Fruit fly (Drosophila melanogaster) whole organism, embryonic: ENCODE results near the gene CG33172.

Source experiments
- Bdp1 ChIP-seq: fragments of 200-800 bp; sonication (Bioruptor generic); optimal IDR thresholded peaks from 3 replicates; lab custom pipeline; 2016; ENCODE audit warnings: missing biosample characterization, missing genetic modification characterization
- CG10147 ChIP-seq: fragments of 200-800 bp; sonication (Bioruptor generic); optimal IDR thresholded peaks from 2 replicates; lab custom pipeline; 2019; ENCODE audit warnings: missing biosample characterization, mild to moderate bottlenecking, missing genetic modification characterization, moderate library complexity
- CG10321 ChIP-seq: fragments of 200-800 bp; sonication (Bioruptor generic); IDR thresholded peaks from 2 replicates; pipeline ENCODE4 v1.3.6; 2022; ENCODE audit warnings: missing biosample characterization, missing genetic modification characterization
- CG10543 ChIP-seq: fragments of 200-800 bp; sonication (Bioruptor generic); optimal IDR thresholded peaks from 3 replicates; lab custom pipeline; 2017; ENCODE audit warnings: missing biosample characterization, mild to moderate bottlenecking, missing genetic modification characterization, moderate library complexity
- CG11085 ChIP-seq: fragments of 200-800 bp; sonication (Bioruptor generic); IDR thresholded peaks from 2 replicates; pipeline ENCODE4 v1.3.6; 2022; ENCODE audit warnings: missing biosample characterization, missing genetic modification characterization
- CG11456 ChIP-seq: fragments of 200-800 bp; sonication (Bioruptor generic); IDR thresholded peaks from 3 replicates; pipeline ENCODE4 v1.3.6; 2022; ENCODE audit warnings: missing biosample characterization, missing genetic modification characterization
- CG11695 ChIP-seq: fragments of 200-800 bp; sonication (Bioruptor generic); IDR thresholded peaks from 3 replicates; pipeline ENCODE4 v1.3.6; 2022; ENCODE audit warnings: missing biosample characterization, missing genetic modification characterization
- CG12659 ChIP-seq: fragments of 200-800 bp; sonication (Bioruptor generic); optimal IDR thresholded peaks from 3 replicates; lab custom pipeline; 2017; ENCODE audit warnings: mild to moderate bottlenecking, missing biosample characterization, missing genetic modification reagents, missing genetic modification characterization
- CG15514 ChIP-seq: fragments of 200-800 bp; sonication (Bioruptor generic); optimal IDR thresholded peaks from 3 replicates; lab custom pipeline; 2017; ENCODE audit warnings: missing biosample characterization, missing genetic modification characterization, mild to moderate bottlenecking, moderate library complexity, missing genetic modification reagents
- CG17568 ChIP-seq: fragments of 200-800 bp; sonication (Bioruptor generic); optimal IDR thresholded peaks from 2 replicates; lab custom pipeline; 2018; ENCODE audit warnings: missing biosample characterization, mild to moderate bottlenecking, missing genetic modification characterization, moderate library complexity
- CG3065 ChIP-seq: fragments of 200-800 bp; sonication (Bioruptor generic); optimal IDR thresholded peaks from 2 replicates; lab custom pipeline; 2016; ENCODE audit warnings: missing biosample characterization, missing genetic modification characterization
- CG32532 ChIP-seq: fragments of 200-800 bp; sonication (Bioruptor generic); IDR thresholded peaks from 2 replicates; pipeline ENCODE4 v1.3.6; 2022; ENCODE audit warnings: missing biosample characterization, missing genetic modification characterization
- CG3838 ChIP-seq: fragments of 200-800 bp; sonication (Bioruptor generic); optimal IDR thresholded peaks from 3 replicates; lab custom pipeline; 2016; ENCODE audit warnings: missing biosample characterization, missing genetic modification characterization
- CG43689 ChIP-seq: fragments of 200-800 bp; sonication (Bioruptor generic); IDR thresholded peaks from 2 replicates; pipeline ENCODE4 v1.3.6; 2022; ENCODE audit warnings: missing biosample characterization, missing genetic modification characterization
- CG7357 ChIP-seq: fragments of 200-800 bp; sonication (Bioruptor generic); IDR thresholded peaks from 3 replicates; pipeline ENCODE4 v1.3.6; 2022; ENCODE audit warnings: missing biosample characterization, missing genetic modification characterization
- Camta ChIP-seq: fragments of 200-800 bp; sonication (Bioruptor generic); optimal IDR thresholded peaks from 2 replicates; lab custom pipeline; 2016; ENCODE audit warnings: missing biosample characterization, missing genetic modification characterization
- Drgx ChIP-seq: fragments of 200-800 bp; sonication (Bioruptor generic); IDR thresholded peaks from 2 replicates; pipeline ENCODE4 v1.3.6; 2022; ENCODE audit warnings: missing biosample characterization, missing genetic modification characterization
- H2.0 ChIP-seq: fragments of 200-800 bp; sonication (Bioruptor generic); IDR thresholded peaks from 2 replicates; pipeline ENCODE4 v1.3.6; 2022; ENCODE audit warnings: missing biosample characterization, missing genetic modification characterization
- HLH4C ChIP-seq: fragments of 200-800 bp; sonication (Bioruptor generic); IDR thresholded peaks from 3 replicates; pipeline ENCODE4 v1.3.6; 2022; ENCODE audit warnings: missing biosample characterization, missing genetic modification characterization; ENCODE audit not compliant: partially characterized antibody
- Lhr ChIP-seq: fragments of 200-800 bp; sonication (Bioruptor generic); optimal IDR thresholded peaks from 3 replicates; lab custom pipeline; 2017; ENCODE audit warnings: mild to moderate bottlenecking, missing biosample characterization, missing genetic modification reagents, missing genetic modification characterization
- MBD-R2 ChIP-seq: fragments of 200-800 bp; sonication (Bioruptor generic); IDR thresholded peaks from 2 replicates; pipeline ENCODE4 v1.3.6; 2022; ENCODE audit warnings: missing biosample characterization, missing genetic modification characterization
- Oli ChIP-seq: fragments of 200-800 bp; sonication (Bioruptor generic); optimal IDR thresholded peaks from 2 replicates; lab custom pipeline; 2018; ENCODE audit warnings: missing biosample characterization, mild to moderate bottlenecking, missing genetic modification characterization, moderate library complexity
- PHDP ChIP-seq: fragments of 200-800 bp; sonication (Bioruptor generic); optimal IDR thresholded peaks from 3 replicates; lab custom pipeline; 2018; ENCODE audit warnings: missing biosample characterization, mild to moderate bottlenecking, missing genetic modification characterization, moderate library complexity
- Xrp1 ChIP-seq: fragments of 200-800 bp; sonication (Bioruptor generic); IDR thresholded peaks from 2 replicates; pipeline ENCODE4 v1.3.6; 2022; ENCODE audit warnings: missing biosample characterization, missing genetic modification characterization
- amos ChIP-seq: fragments of 200-800 bp; sonication (Bioruptor generic); IDR thresholded peaks from 2 replicates; pipeline ENCODE4 v1.3.6; 2022; ENCODE audit warnings: missing biosample characterization, missing genetic modification characterization; ENCODE audit not compliant: partially characterized antibody
- cg ChIP-seq: fragments of 200-800 bp; sonication (Bioruptor generic); optimal IDR thresholded peaks from 3 replicates; lab custom pipeline; 2019; ENCODE audit warnings: missing biosample characterization, mild to moderate bottlenecking, missing genetic modification characterization, moderate library complexity
- chinmo ChIP-seq: fragments of 200-800 bp; sonication (Bioruptor generic); IDR thresholded peaks from 4 replicates; pipeline ENCODE4 v1.3.6; 2022; ENCODE audit warnings: missing biosample characterization, missing genetic modification characterization; ENCODE audit not compliant: partially characterized antibody
- ci ChIP-seq: fragments of 200-800 bp; sonication (Bioruptor generic); IDR thresholded peaks from 3 replicates; pipeline ENCODE4 v1.3.6; 2022; ENCODE audit warnings: missing biosample characterization, missing genetic modification characterization
- crp ChIP-seq, 2 experiments: fragments of 200-800 bp; sonication (Bioruptor generic); optimal IDR thresholded peaks; 2 replicates in 1 of 2; 3 replicates in 1 of 2; lab custom pipeline; 2017; ENCODE audit warnings: missing biosample characterization in 2 of 2, missing genetic modification characterization in 2 of 2, mild to moderate bottlenecking in 1 of 2, moderate library complexity in 1 of 2
- dm ChIP-seq: fragments of 200-800 bp; sonication (Bioruptor generic); optimal IDR thresholded peaks from 3 replicates; lab custom pipeline; 2016; ENCODE audit warnings: missing biosample characterization, missing genetic modification characterization
- fd96Cb ChIP-seq: fragments of 200-800 bp; sonication (Bioruptor generic); optimal IDR thresholded peaks from 2 replicates; lab custom pipeline; 2018; ENCODE audit warnings: missing biosample characterization, mild to moderate bottlenecking, missing genetic modification characterization, moderate library complexity
- lola ChIP-seq, 3 experiments: fragments of >200 bp in 2 of 3; fragments of 200-800 bp in 1 of 3; sonication (Bioruptor generic) in 1 of 3; optimal IDR thresholded peaks; 2 replicates each; lab custom pipeline; 2017 to 2019; ENCODE audit warnings: missing biosample characterization in 3 of 3, missing genetic modification characterization in 3 of 3, mild to moderate bottlenecking in 1 of 3, moderate library complexity in 1 of 3
- otp ChIP-seq: fragments of 200-800 bp; sonication (Bioruptor generic); IDR thresholded peaks from 3 replicates; pipeline ENCODE4, ENCODE4 v1.3.6; 2022; ENCODE audit warnings: missing biosample characterization, missing genetic modification characterization
- pita ChIP-seq: fragments of 200-800 bp; sonication (Bioruptor generic); optimal IDR thresholded peaks from 2 replicates; lab custom pipeline; 2017; ENCODE audit warnings: missing biosample characterization, mild to moderate bottlenecking, missing genetic modification characterization
- salm ChIP-seq: fragments of 200-800 bp; sonication (Bioruptor generic); optimal IDR thresholded peaks from 2 replicates; lab custom pipeline; 2018; ENCODE audit warnings: missing biosample characterization, mild to moderate bottlenecking, missing genetic modification characterization
- slp2 ChIP-seq: fragments of 200-800 bp; sonication (Bioruptor generic); optimal IDR thresholded peaks from 2 replicates; lab custom pipeline; 2016; ENCODE audit warnings: missing biosample characterization, missing genetic modification characterization
- stwl ChIP-seq: fragments of 200-800 bp; sonication (Bioruptor generic); optimal IDR thresholded peaks from 3 replicates; lab custom pipeline; 2018; ENCODE audit warnings: missing biosample characterization, mild to moderate bottlenecking, missing genetic modification characterization, moderate library complexity
- tll ChIP-seq, 2 experiments: fragments of 200-800 bp in 1 of 2; fragments of >200 bp in 1 of 2; sonication (Bioruptor generic) in 1 of 2; optimal IDR thresholded peaks; 2 replicates each; lab custom pipeline; 2017 to 2019; ENCODE audit warnings: missing biosample characterization in 2 of 2, missing genetic modification characterization in 2 of 2, mild to moderate bottlenecking in 1 of 2, moderate library complexity in 1 of 2
- tna ChIP-seq: fragments of 200-800 bp; sonication (Bioruptor generic); IDR thresholded peaks from 2 replicates; pipeline ENCODE4 v1.3.6; 2022; ENCODE audit warnings: missing biosample characterization, missing genetic modification characterization; ENCODE audit not compliant: partially characterized antibody
- tx ChIP-seq: fragments of 200-800 bp; sonication (Bioruptor generic); optimal IDR thresholded peaks from 2 replicates; lab custom pipeline; 2016; ENCODE audit warnings: missing biosample characterization, missing genetic modification characterization
- zf30C ChIP-seq: fragments of 200-800 bp; sonication (Bioruptor generic); optimal IDR thresholded peaks from 3 replicates; lab custom pipeline; 2018; ENCODE audit warnings: missing biosample characterization, mild to moderate bottlenecking, missing genetic modification characterization
- zfh1 ChIP-seq: fragments of 200-800 bp; sonication (Bioruptor generic); IDR thresholded peaks from 3 replicates; pipeline ENCODE4 v1.3.6; 2022; ENCODE audit warnings: missing biosample characterization, missing genetic modification characterization

CG33172 gene

dm6 chrX:15731968-15732367, 37.5 kb upstream of the CG33172 start, which contains the start of gene CG8191 (continued):
- TF ChIP-seq HLH4C (GFP tag; lab: Robert Waterston, UW) = peak; percentile 82
- no peak for TF ChIP-seq CG11456 (GFP tag; lab: Robert Waterston, UW)
- no peak for TF ChIP-seq stwl (tag; lab: Kevin White, UChicago)
- TF ChIP-seq fd96Cb (tag; lab: Kevin White, UChicago) = no peak
- TF ChIP-seq CG10321 (GFP tag; lab: Robert Waterston, UW) = no peak
- TF ChIP-seq Camta = no peak
- peak; percentile 90; the same call in 3 of the 4 replicates for TF ChIP-seq chinmo (GFP tag; lab: Robert Waterston, UW)
- TF ChIP-seq slp2 (GFP tag; lab: Kevin White, UChicago) = no peak
- peak; percentile 72 for TF ChIP-seq amos (GFP tag; lab: Robert Waterston, UW)
- no peak for TF ChIP-seq tll (GFP tag; optimal IDR thresholded peaks at IDR 0.05; lab: Kevin White, UChicago)
- no peak for TF ChIP-seq CG10147 (GFP tag; lab: Kevin White, UChicago)
- TF ChIP-seq Lhr (GFP tag; lab: Kevin White, UChicago) = no peak
- peak; percentile 70 for TF ChIP-seq MBD-R2 (GFP tag; lab: Robert Waterston, UW)
- TF ChIP-seq otp (GFP tag; lab: Robert Waterston, UW) = no peak

dm6 chrX:15733192-15733892, 36.1 kb upstream of the CG33172 start:
- TF ChIP-seq CG32532 (GFP tag; lab: Robert Waterston, UW) (no peak), tx (GFP tag; lab: Kevin White, UChicago) (no peak), Bdp1 (no peak), CG10543 (no peak), CG15514 (GFP tag; lab: Kevin White, UChicago) (peak; percentile 96), CG43689 (GFP tag; lab: Robert Waterston, UW) (no peak), Xrp1 (GFP tag; lab: Robert Waterston, UW) (peak; percentile 6; the same call in 1 of the 2 replicates), ci (GFP tag; lab: Robert Waterston, UW) (peak; percentile 35; the same call in 1 of the 3 replicates), cg (GFP tag; lab: Kevin White, UChicago) (no peak), PHDP (tag; lab: Kevin White, UChicago) (no peak), CG3065 (GFP tag; lab: Kevin White, UChicago) (no peak), dm (GFP tag; lab: Kevin White, UChicago) (no peak), CG3838 (GFP tag; lab: Kevin White, UChicago) (no peak), zf30C (GFP tag; lab: Kevin White, UChicago) (peak; percentile 83), CG17568 (no peak), CG11085 (GFP tag; lab: Robert Waterston, UW) (no peak), H2.0 (no peak), pita (GFP tag; lab: Kevin White, UChicago) (no peak), Drgx (GFP tag; lab: Robert Waterston, UW) (peak; percentile 10; the same call in 1 of the 2 replicates), lola (GFP tag; optimal IDR thresholded peaks at IDR 0.05; lab: Kevin White, UChicago) (no peak), CG12659 (GFP tag; lab: Kevin White, UChicago) (no peak), tna (GFP tag; lab: Robert Waterston, UW) (no peak), salm (tag; lab: Kevin White, UChicago) (no peak), CG7357 (GFP tag; lab: Robert Waterston, UW) (no peak), crp (GFP tag; optimal IDR thresholded peaks at IDR 0.05; lab: Kevin White, UChicago) (no peak), zfh1 (GFP tag; lab: Robert Waterston, UW) (0 out of 3 replicates have a peak, but pooled peaks have one; percentile 7), Oli (no peak), CG11695 (GFP tag; lab: Robert Waterston, UW) (no peak; the same call in 2 of the 3 replicates)
